Worm (Caenorhabditis elegans) whole organism, L2 larva: ENCODE measurements around the gene F57A8.7.

Experiments
- ZK546.5 ChIP-seq: sonication (generic microtip); optimal IDR thresholded peaks from 2 replicates; lab custom pipeline; 2017; ENCODE audit warnings: missing biosample characterization, missing genetic modification characterization
- elt-1 ChIP-seq: fragments of 150-350 bp; optimal IDR thresholded peaks from 2 replicates; lab custom pipeline; 2014; ENCODE audit warnings: missing biosample characterization, missing genetic modification characterization
- mdl-1 ChIP-seq, 2 experiments: fragments of 150-350 bp in 1 of 2; sonication (generic microtip) in 1 of 2; optimal IDR thresholded peaks; 2 replicates each; lab custom pipeline; 2017; ENCODE audit warnings: missing biosample characterization in 2 of 2, missing genetic modification characterization in 2 of 2
- nhr-10 ChIP-seq: sonication (generic microtip); optimal IDR thresholded peaks from 2 replicates; lab custom pipeline; 2017; ENCODE audit warnings: missing biosample characterization, missing genetic modification characterization
- nhr-77 ChIP-seq: fragments of 150-350 bp; optimal IDR thresholded peaks from 2 replicates; lab custom pipeline; 2014; ENCODE audit warnings: missing biosample characterization, missing genetic modification characterization
- peb-1 ChIP-seq: fragments of 150-350 bp; optimal IDR thresholded peaks from 2 replicates; lab custom pipeline; 2014; ENCODE audit warnings: missing biosample characterization, missing genetic modification characterization
- snpc-4 ChIP-seq: fragments of 150-350 bp; optimal IDR thresholded peaks from 2 replicates; lab custom pipeline; 2014; ENCODE audit warnings: missing biosample characterization, missing genetic modification characterization
- unc-55 ChIP-seq: fragments of 150-350 bp; sonication (generic microtip); optimal IDR thresholded peaks from 3 replicates; lab custom pipeline; 2014; ENCODE audit warnings: missing biosample characterization, missing genetic modification reagents, missing genetic modification characterization
- ztf-11 ChIP-seq: sonication (generic microtip); optimal IDR thresholded peaks from 2 replicates; lab custom pipeline; 2017; ENCODE audit warnings: missing biosample characterization, missing genetic modification characterization
- ztf-4 ChIP-seq: fragments of 150-350 bp; optimal IDR thresholded peaks from 2 replicates; lab custom pipeline; 2014; ENCODE audit warnings: missing biosample characterization, missing genetic modification characterization

DNA sequence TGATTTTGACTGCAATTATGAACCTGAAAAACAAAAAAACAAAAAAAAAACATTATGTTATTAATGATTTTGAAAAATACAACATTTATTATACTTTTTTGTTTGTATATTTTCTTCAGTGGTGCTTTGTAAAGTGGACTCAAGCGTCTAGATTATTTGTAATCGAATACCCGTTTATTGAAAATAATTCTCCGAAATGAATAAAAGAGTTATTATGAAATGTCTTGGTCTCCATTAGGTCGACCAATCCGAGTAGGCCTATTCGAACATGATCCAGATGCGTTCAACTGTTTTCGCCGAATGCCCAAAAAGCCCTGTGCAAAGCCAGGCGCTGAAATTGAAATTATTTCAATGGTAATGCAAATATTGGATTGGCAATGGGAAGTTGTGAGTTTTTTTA is 41.9 kb downstream of the F57A8.7 start, which contains the start of gene C08B6.5:
- TF ChIP-seq peb-1 (tag; lab: Kevin White, UChicago) (no peak), ZK546.5 (tag; lab: Kevin White, UChicago) (no peak), unc-55 (GFP tag; lab: Kevin White, UChicago) (no peak), elt-1 (tag; lab: Kevin White, UChicago) (no peak), snpc-4 (tag; lab: Kevin White, UChicago) (no peak), ztf-11 (tag; lab: Kevin White, UChicago) (no peak), nhr-10 (tag; lab: Kevin White, UChicago) (no peak), nhr-77 (no peak), mdl-1 (tag; optimal IDR thresholded peaks at IDR 0.05; lab: Kevin White, UChicago) (no peak), ztf-4 (no peak)
